Worm (Caenorhabditis elegans) whole organism, L3 larva: ENCODE results near the gene phf-14.

Source experiments
- nfya-1 ChIP-seq: sonication (generic microtip); optimal IDR thresholded peaks from 2 replicates; lab custom pipeline; 2017; ENCODE audit warnings: missing genetic modification characterization, mild to moderate bottlenecking, missing compliant biosample characterization, antibody characterized with exemption, moderate library complexity; ENCODE audit not compliant: insufficient read depth
- skn-1 ChIP-seq: fragments of 150-350 bp; optimal IDR thresholded peaks from 2 replicates; lab custom pipeline; 2014; ENCODE audit warnings: missing biosample characterization, missing genetic modification characterization
- unc-62 ChIP-seq: fragments of 150-350 bp; sonication (generic microtip); optimal IDR thresholded peaks from 4 replicates; lab custom pipeline; 2014; ENCODE audit warnings: missing biosample characterization, missing genetic modification reagents, missing genetic modification characterization

ce11 chrV:17831350-17831749 lies 39.8 kb upstream of the phf-14 start, which contains the start of gene srh-303:
- TF ChIP-seq skn-1 (tag; lab: Kevin White, UChicago) (no peak), nfya-1 (no peak), unc-62 (GFP tag; lab: Kevin White, UChicago) (no peak)
